Worm (Caenorhabditis elegans): ENCODE results near the gene srt-29.

srt-29 gene

ce11 chrV:2690948-2691347 is 28.0 kb downstream of the srt-29 start:
- TF ChIP-seq C38D4.7 (GFP tag; optimal IDR thresholded peaks at IDR 0.05) (no peak), ceh-45 (GFP tag; IDR thresholded peaks at IDR 0.05) (no peak), sox-4 (tag; optimal IDR thresholded peaks at IDR 0.05) (no peak), ceh-14 (tag; optimal IDR thresholded peaks at IDR 0.05) (no peak), K09A11.1 (tag; optimal IDR thresholded peaks at IDR 0.05; ENCODE audit: insufficient read depth) (no peak)

DNA sequence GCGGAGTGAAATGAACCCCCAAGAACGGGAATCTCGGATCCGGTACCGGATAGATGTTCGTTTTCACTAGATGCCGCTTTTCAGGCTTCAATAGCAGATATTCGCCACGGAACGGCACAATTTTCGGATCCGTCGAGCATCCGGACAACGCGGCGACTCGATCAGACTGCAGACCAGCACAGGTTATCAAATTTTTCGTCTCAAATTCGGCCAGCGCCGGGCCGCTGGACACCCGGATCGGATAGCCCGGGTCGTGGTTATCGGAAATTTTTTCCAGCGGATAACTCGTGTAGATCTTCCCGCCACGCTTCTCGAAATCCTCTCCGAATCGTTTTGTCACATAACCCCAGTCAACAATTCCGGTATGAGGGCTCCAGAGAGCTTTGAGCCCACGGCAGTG is 28.5 kb downstream of the srt-29 start:
- no peak for TF ChIP-seq unc-42 (tag; optimal IDR thresholded peaks at IDR 0.05)
- no peak for TF ChIP-seq elt-2 (tag; optimal IDR thresholded peaks at IDR 0.05)
- no peak for TF ChIP-seq pag-3 (tag; optimal IDR thresholded peaks at IDR 0.05; ENCODE audit: borderline replicate concordance)
- no peak for TF ChIP-seq npax-4 (tag; optimal IDR thresholded peaks at IDR 0.05)
- TF ChIP-seq fax-1 (tag; optimal IDR thresholded peaks at IDR 0.05): no peak

DNA sequence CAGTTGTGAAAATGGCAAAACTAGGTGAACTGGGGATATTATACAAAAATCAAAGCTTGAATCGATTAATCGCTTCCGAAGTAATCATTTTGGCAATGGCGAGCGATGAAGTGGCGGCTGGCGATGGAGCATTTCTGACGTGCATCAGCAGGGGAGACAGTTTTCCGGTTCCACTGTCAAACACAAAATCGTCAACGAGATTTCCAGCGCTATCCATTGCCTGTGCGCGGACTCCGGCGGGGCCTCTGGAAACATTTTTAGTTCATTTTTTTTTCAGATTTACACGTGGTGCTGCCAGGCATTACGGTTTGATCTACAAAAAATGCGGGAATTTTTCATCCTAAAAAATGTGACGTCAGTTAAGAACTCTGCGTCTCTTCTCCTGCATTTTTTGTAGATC is 30.4 kb downstream of the srt-29 start:
- TF ChIP-seq hlh-13 (GFP tag; optimal IDR thresholded peaks at IDR 0.05) (no peak), nhr-232 (tag; optimal IDR thresholded peaks at IDR 0.05) (no peak), K09A11.1 (tag; optimal IDR thresholded peaks at IDR 0.05; ENCODE audit: insufficient read depth) (no peak), hlh-30 (tag; optimal IDR thresholded peaks at IDR 0.05; ENCODE audit: insufficient read depth) (no peak), ets-4 (tag; optimal IDR thresholded peaks at IDR 0.05) (no peak), dmd-4 (tag; optimal IDR thresholded peaks at IDR 0.05; ENCODE audit: borderline replicate concordance) (no peak), ceh-14 (tag; optimal IDR thresholded peaks at IDR 0.05) (no peak), pax-1 (tag; optimal IDR thresholded peaks at IDR 0.05) (no peak), syd-9 (tag; optimal IDR thresholded peaks at IDR 0.05) (no peak)

DNA sequence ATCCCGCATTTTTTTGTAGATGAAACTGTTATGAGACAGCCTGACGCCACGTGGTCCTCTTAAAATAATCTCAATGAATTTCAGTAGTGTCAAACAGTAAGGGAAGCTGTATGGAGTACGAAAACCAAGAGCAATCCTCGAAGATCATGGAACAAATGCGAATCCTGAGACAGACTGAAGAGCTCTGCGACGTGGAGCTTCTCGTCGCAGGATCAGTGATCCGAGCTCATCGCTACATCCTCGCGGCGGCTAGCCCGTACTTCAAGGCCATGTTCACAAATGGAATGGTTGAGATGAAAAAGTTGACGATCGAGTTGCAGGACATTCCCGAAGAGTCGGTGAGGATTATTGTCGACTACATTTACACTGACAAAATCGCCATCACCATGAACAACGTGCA is 34.7 kb downstream of the srt-29 start:
- TF ChIP-seq ceh-31 (tag; optimal IDR thresholded peaks at IDR 0.05) (no peak), ceh-6 (GFP tag; optimal IDR thresholded peaks at IDR 0.05) (no peak), nfya-1 (tag; optimal IDR thresholded peaks at IDR 0.05) (no peak), ceh-18 (tag; optimal IDR thresholded peaks at IDR 0.05) (no peak), C08G9.2 (tag; optimal IDR thresholded peaks at IDR 0.05) (no peak), sox-4 (tag; optimal IDR thresholded peaks at IDR 0.05) (no peak), tbx-7 (tag; optimal IDR thresholded peaks at IDR 0.05) (no peak), fkh-10 (GFP tag; optimal IDR thresholded peaks at IDR 0.05) (no peak), ttx-3 (tag; optimal IDR thresholded peaks at IDR 0.05) (no peak), unc-3 (GFP tag; conservative IDR thresholded peaks at IDR 0.05) (no peak), unc-3 (tag; optimal IDR thresholded peaks at IDR 0.05) (no peak)

ce11 chrV:2683497-2683896 is 35.4 kb downstream of the srt-29 start:
- TF ChIP-seq nhr-11 (tag; optimal IDR thresholded peaks at IDR 0.05) (no peak), dve-1 (tag; optimal IDR thresholded peaks at IDR 0.05) (no peak), pha-4 (tag; optimal IDR thresholded peaks at IDR 0.05) (no peak), ceh-30 (tag; optimal IDR thresholded peaks at IDR 0.05) (no peak), ama-1 (optimal IDR thresholded peaks at IDR 0.05) (no peak), T23F11.4 (GFP tag; optimal IDR thresholded peaks at IDR 0.05) (no peak)

DNA sequence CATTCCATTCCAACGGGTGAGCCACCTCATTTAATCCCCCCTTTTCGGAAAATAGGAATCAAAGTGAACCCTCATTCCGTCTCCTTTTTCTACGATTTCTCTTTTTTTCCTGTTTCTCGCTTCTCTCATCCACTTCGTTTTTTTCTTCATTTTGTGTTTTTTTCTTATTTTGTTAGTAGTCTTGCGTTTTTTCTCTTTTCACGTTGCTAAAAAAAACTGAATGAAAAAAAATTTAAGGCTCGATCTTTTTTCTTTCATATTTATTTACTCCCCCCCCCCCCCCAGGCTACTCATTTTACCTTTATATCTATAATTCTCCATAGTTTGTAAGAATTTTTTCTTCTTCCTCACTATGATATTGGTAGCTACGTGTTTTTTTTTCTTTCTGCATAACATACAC is 41.3 kb downstream of the srt-29 start:
- no peak for TF ChIP-seq ceh-48 (tag; optimal IDR thresholded peaks at IDR 0.05)
- TF ChIP-seq gmeb-2 (tag; optimal IDR thresholded peaks at IDR 0.05): no peak
- TF ChIP-seq C08G9.2 (tag; optimal IDR thresholded peaks at IDR 0.05): no peak
- TF ChIP-seq fax-1 (tag; optimal IDR thresholded peaks at IDR 0.05): no peak
- TF ChIP-seq sox-2 (GFP tag; IDR thresholded peaks at IDR 0.05): no peak
- TF ChIP-seq pag-3 (tag; optimal IDR thresholded peaks at IDR 0.05; ENCODE audit: borderline replicate concordance): no peak
- no peak for TF ChIP-seq unc-42 (tag; optimal IDR thresholded peaks at IDR 0.05)
- TF ChIP-seq tbx-7 (tag; optimal IDR thresholded peaks at IDR 0.05): no peak
- no peak for TF ChIP-seq nhr-232 (tag; optimal IDR thresholded peaks at IDR 0.05)
- TF ChIP-seq eyg-1 (tag; optimal IDR thresholded peaks at IDR 0.05): no peak
- no peak for TF ChIP-seq mec-3 (tag; optimal IDR thresholded peaks at IDR 0.05; ENCODE audit: borderline replicate concordance)
- no peak for TF ChIP-seq hlh-30 (tag; optimal IDR thresholded peaks at IDR 0.05; ENCODE audit: insufficient read depth)
- TF ChIP-seq tbx-2 (tag; optimal IDR thresholded peaks at IDR 0.05): no peak
- no peak for TF ChIP-seq pat-9 (tag; optimal IDR thresholded peaks at IDR 0.05)
- TF ChIP-seq nfya-1 (tag; optimal IDR thresholded peaks at IDR 0.05): no peak
- no peak for TF ChIP-seq fkh-6 (tag; optimal IDR thresholded peaks at IDR 0.05)

Data from whole organism, late embryonic.